Worm (Caenorhabditis elegans) whole organism, L3 larva: ENCODE data around the gene str-207.

ENCODE experiments used
- R02D3.7 ChIP-seq: fragments of 150-350 bp; optimal IDR thresholded peaks from 2 replicates; lab custom pipeline; 2014; ENCODE audit warnings: missing biosample characterization, missing genetic modification characterization
- lin-15B ChIP-seq: fragments of 150-350 bp; optimal IDR thresholded peaks from 2 replicates; lab custom pipeline; 2014; ENCODE audit warnings: missing biosample characterization, missing genetic modification characterization
- nhr-28 ChIP-seq: fragments of 150-350 bp; optimal IDR thresholded peaks from 2 replicates; lab custom pipeline; 2014; ENCODE audit warnings: missing biosample characterization, missing genetic modification characterization
- ztf-4 ChIP-seq: fragments of 150-350 bp; optimal IDR thresholded peaks from 2 replicates; lab custom pipeline; 2014; ENCODE audit warnings: missing biosample characterization, missing genetic modification characterization

ce11 chrV:4980094-4980493 is 28.6 kb downstream of the str-207 start:
- no peak for TF ChIP-seq ztf-4
- TF ChIP-seq nhr-28: no peak
- TF ChIP-seq lin-15B (tag; lab: Kevin White, UChicago): no peak
- no peak for TF ChIP-seq R02D3.7 (tag; lab: Kevin White, UChicago)
